Fruit fly (Drosophila melanogaster) whole organism, adult: ENCODE data around the gene Cpr62Ba.

Source experiments
- CG11617 ChIP-seq: fragments of 200-800 bp; sonication (Bioruptor generic); optimal IDR thresholded peaks from 2 replicates; lab custom pipeline; 2017; ENCODE audit warnings: mild to moderate bottlenecking, missing biosample characterization, missing genetic modification reagents, missing genetic modification characterization
- CG14711 ChIP-seq: fragments of 200-800 bp; sonication (Bioruptor generic); optimal IDR thresholded peaks from 2 replicates; lab custom pipeline; 2018; ENCODE audit warnings: missing biosample characterization, mild to moderate bottlenecking, missing genetic modification characterization, moderate library complexity
- CG1620 ChIP-seq: fragments of 200-800 bp; sonication (Bioruptor generic); optimal IDR thresholded peaks from 2 replicates; lab custom pipeline; 2016; ENCODE audit warnings: missing biosample characterization, missing genetic modification characterization
- CG33017 ChIP-seq: fragments of 200-800 bp; sonication (Bioruptor generic); optimal IDR thresholded peaks from 2 replicates; lab custom pipeline; 2018; ENCODE audit warnings: missing biosample characterization, mild to moderate bottlenecking, missing genetic modification characterization, moderate library complexity
- CG5204 ChIP-seq: fragments of 200-800 bp; sonication (Bioruptor generic); optimal IDR thresholded peaks from 2 replicates; lab custom pipeline; 2016; ENCODE audit warnings: missing biosample characterization, missing genetic modification characterization
- CG7045 ChIP-seq: fragments of 200-800 bp; sonication (Bioruptor generic); optimal IDR thresholded peaks from 2 replicates; lab custom pipeline; 2017; ENCODE audit warnings: missing biosample characterization, mild to moderate bottlenecking, missing genetic modification characterization
- CG7101 ChIP-seq: fragments of 200-800 bp; sonication (Bioruptor generic); optimal IDR thresholded peaks from 2 replicates; lab custom pipeline; 2018; ENCODE audit warnings: missing biosample characterization, mild to moderate bottlenecking, missing genetic modification characterization, moderate library complexity
- Clk ChIP-seq: fragments of 200-800 bp; sonication (Bioruptor generic); optimal IDR thresholded peaks from 2 replicates; lab custom pipeline; 2017; ENCODE audit warnings: missing biosample characterization, missing genetic modification characterization
- Mnt ChIP-seq: fragments of 200-800 bp; sonication (Bioruptor generic); optimal IDR thresholded peaks from 2 replicates; lab custom pipeline; 2016; ENCODE audit warnings: missing biosample characterization, mild to moderate bottlenecking, missing genetic modification characterization
- bab1 ChIP-seq: fragments of 200-800 bp; sonication (Bioruptor generic); optimal IDR thresholded peaks from 3 replicates; lab custom pipeline; 2019; ENCODE audit warnings: missing biosample characterization, mild to moderate bottlenecking, missing genetic modification characterization, moderate library complexity
- cic ChIP-seq: fragments of 200-800 bp; sonication (Bioruptor generic); optimal IDR thresholded peaks from 2 replicates; lab custom pipeline; 2017; ENCODE audit warnings: missing biosample characterization, mild to moderate bottlenecking, missing genetic modification characterization, moderate library complexity
- kay ChIP-seq: fragments of 200-800 bp; sonication (Bioruptor generic); peaks from one replicate; lab custom pipeline; 2016; ENCODE audit warnings: missing biosample characterization, missing genetic modification characterization, borderline replicate concordance
- pad ChIP-seq: fragments of 200-800 bp; sonication (Bioruptor generic); optimal IDR thresholded peaks from 3 replicates; lab custom pipeline; 2017; ENCODE audit warnings: missing biosample characterization, missing genetic modification characterization, mild to moderate bottlenecking, moderate library complexity, missing genetic modification reagents
- tj ChIP-seq: fragments of 200-800 bp; sonication (Bioruptor generic); optimal IDR thresholded peaks from 3 replicates; lab custom pipeline; 2017; ENCODE audit warnings: missing biosample characterization, mild to moderate bottlenecking, missing genetic modification characterization, moderate library complexity

- TF ChIP-seq bab1 (GFP tag; lab: Kevin White, UChicago) (peak; percentile 63), kay (GFP tag; lab: Kevin White, UChicago) (no peak), CG1620 (GFP tag; lab: Kevin White, UChicago) (no peak), Mnt (GFP tag; lab: Kevin White, UChicago) (peak; percentile 60), CG5204 (GFP tag; lab: Kevin White, UChicago) (no peak), CG7045 (GFP tag; lab: Kevin White, UChicago) (peak; percentile 56), CG7101 (no peak), cic (GFP tag; lab: Kevin White, UChicago) (no peak), CG33017 (tag; lab: Kevin White, UChicago) (no peak), CG11617 (GFP tag; lab: Kevin White, UChicago) (peak; percentile 50), Clk (GFP tag; lab: Kevin White, UChicago) (no peak), CG14711 (peak; percentile 44), pad (no peak), tj (no peak)
Measured at dm6 chr3L:1876215-1876625, 44.6 kb upstream of the Cpr62Ba start, which contains the start of gene dre4.
